Worm (Caenorhabditis elegans) whole organism, L4/young adult: Measurements from ENCODE around the gene M142.8.

Experiments used
- W03F9.2 ChIP-seq: fragments of 150-350 bp; optimal IDR thresholded peaks from 2 replicates; lab custom pipeline; 2014; ENCODE audit warnings: missing biosample characterization, missing genetic modification characterization
- dao-5 ChIP-seq: sonication (generic microtip); optimal IDR thresholded peaks from 2 replicates; lab custom pipeline; 2016; ENCODE audit warnings: missing genotype, missing genetic modification characterization, moderate library complexity, missing compliant biosample characterization
- him-1 ChIP-seq: sonication (generic microtip); optimal IDR thresholded peaks from 2 replicates; lab custom pipeline; 2016; ENCODE audit warnings: missing genotype, missing genetic modification reagents, missing genetic modification characterization, missing compliant biosample characterization

DNA sequence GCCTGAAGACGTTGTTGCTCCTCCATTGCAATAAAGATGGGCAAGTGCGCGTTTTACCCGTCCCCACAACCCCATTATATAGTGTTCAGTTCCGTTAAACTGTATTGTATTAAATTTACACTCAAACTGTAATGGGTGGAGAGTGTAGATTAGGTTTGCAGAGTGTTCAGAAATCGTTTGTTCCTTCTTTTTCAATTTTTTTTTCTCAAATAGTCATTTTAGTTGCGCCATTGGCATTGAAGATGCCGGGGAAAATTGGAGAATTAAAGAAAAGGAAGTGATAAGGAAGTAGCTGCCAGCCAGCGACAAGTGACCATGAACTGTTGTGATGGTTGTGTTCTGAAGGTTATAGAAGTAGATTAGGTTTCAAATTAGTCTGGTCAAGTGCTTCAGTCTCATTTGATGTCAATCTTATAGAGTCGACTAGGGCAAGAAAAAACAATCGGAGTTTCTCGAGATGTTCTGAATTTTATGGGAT, 52.2 kb downstream of the M142.8 start, which contains the start of gene col-93:
- TF ChIP-seq W03F9.2 (tag; lab: Kevin White, UChicago) (no peak), him-1 (tag; lab: Kevin White, UChicago) (no peak), dao-5 (no peak)
